Fruit fly (Drosophila melanogaster) whole organism, wandering third instar larva: Measurements from ENCODE around the gene pn.

ENCODE experiments used
- Abd-B ChIP-seq: fragments of >200 bp; optimal IDR thresholded peaks from 2 replicates; lab custom pipeline; 2017; ENCODE audit warnings: missing biosample characterization, missing genetic modification characterization
- CG32264 ChIP-seq: fragments of 200-800 bp; sonication (Bioruptor generic); optimal IDR thresholded peaks from 2 replicates; lab custom pipeline; 2016; ENCODE audit warnings: missing biosample characterization, missing genetic modification characterization
- CG9705 ChIP-seq: fragments of 200-800 bp; sonication (Bioruptor generic); optimal IDR thresholded peaks from 2 replicates; lab custom pipeline; 2018; ENCODE audit warnings: missing biosample characterization, mild to moderate bottlenecking, missing genetic modification characterization
- CrebA ChIP-seq: fragments of 200-800 bp; sonication (Bioruptor generic); optimal IDR thresholded peaks from 2 replicates; lab custom pipeline; 2016; ENCODE audit warnings: missing biosample characterization, mild to moderate bottlenecking, missing genetic modification characterization, borderline replicate concordance
- Dfd ChIP-seq: fragments of >200 bp; optimal IDR thresholded peaks from 2 replicates; lab custom pipeline; 2017; ENCODE audit warnings: missing biosample characterization, missing genetic modification characterization
- Dif ChIP-seq: fragments of 200-275, 200-300 bp; sonication (Bioruptor generic); optimal IDR thresholded peaks from 2 replicates; lab custom pipeline; 2018; ENCODE audit warnings: missing biosample characterization, missing genetic modification characterization; ENCODE audit not compliant: partially characterized antibody
- HLH106 ChIP-seq: fragments of 200-800 bp; optimal IDR thresholded peaks from 3 replicates; lab custom pipeline; 2019; ENCODE audit warnings: missing biosample characterization, mild to moderate bottlenecking, missing genetic modification characterization, moderate library complexity
- Hnf4 ChIP-seq: fragments of 200-800 bp; sonication (Bioruptor generic); optimal IDR thresholded peaks from 2 replicates; lab custom pipeline; 2016; ENCODE audit warnings: missing biosample characterization, mild to moderate bottlenecking, missing genetic modification characterization
- Hr78 ChIP-seq: fragments of >200 bp; optimal IDR thresholded peaks from 2 replicates; lab custom pipeline; 2017; ENCODE audit warnings: missing biosample characterization, missing genetic modification characterization
- Hr83 ChIP-seq: fragments of 200-300 bp; sonication (Bioruptor generic); optimal IDR thresholded peaks from 2 replicates; lab custom pipeline; 2016; ENCODE audit warnings: missing biosample characterization, mild to moderate bottlenecking, missing genetic modification characterization, moderate library complexity; ENCODE audit not compliant: poor library complexity, severe bottlenecking
- Jra ChIP-seq: sonication (Bioruptor generic); optimal IDR thresholded peaks from 2 replicates; lab custom pipeline; 2016; ENCODE audit warnings: missing biosample characterization, missing genetic modification characterization
- Mio ChIP-seq: sonication (Bioruptor generic); optimal IDR thresholded peaks from 2 replicates; lab custom pipeline; 2016; ENCODE audit warnings: missing biosample characterization, missing genetic modification characterization
- Myc ChIP-seq: fragments of >200 bp; optimal IDR thresholded peaks from 2 replicates; lab custom pipeline; 2017
- N ChIP-seq: fragments of >200 bp; optimal IDR thresholded peaks from 2 replicates; lab custom pipeline; 2018; ENCODE audit warnings: missing biosample characterization, missing external identifiers, missing genetic modification characterization
- OdsH ChIP-seq: fragments of 200-800 bp; sonication (Bioruptor generic); optimal IDR thresholded peaks from 2 replicates; lab custom pipeline; 2016; ENCODE audit warnings: missing biosample characterization, mild to moderate bottlenecking, missing genetic modification characterization
- Rel ChIP-seq, 2 experiments: fragments of 200-800 bp; sonication (Bioruptor generic) in 1 of 2; optimal IDR thresholded peaks; 2 replicates in 1 of 2; 3 replicates in 1 of 2; lab custom pipeline; 2016 to 2019; ENCODE audit warnings: mild to moderate bottlenecking in 2 of 2, missing biosample characterization in 2 of 2, missing genetic modification characterization in 2 of 2, moderate library complexity in 1 of 2
- Sp1 ChIP-seq: fragments of 200-800 bp; sonication (Bioruptor generic); optimal IDR thresholded peaks from 3 replicates; lab custom pipeline; 2019; ENCODE audit warnings: missing biosample characterization, mild to moderate bottlenecking, missing genetic modification characterization, moderate library complexity
- Vsx2 ChIP-seq: fragments of 200-300, 225-300 bp; sonication (Bioruptor generic); optimal IDR thresholded peaks from 2 replicates; lab custom pipeline; 2018; ENCODE audit warnings: missing biosample characterization, missing genetic modification characterization; ENCODE audit not compliant: partially characterized antibody
- br ChIP-seq: fragments of 200-800 bp; sonication (Bioruptor generic); optimal IDR thresholded peaks from 2 replicates; lab custom pipeline; 2016; ENCODE audit warnings: missing biosample characterization, missing genetic modification characterization
- brk ChIP-seq: fragments of 200-800 bp; sonication (Bioruptor generic); optimal IDR thresholded peaks from 2 replicates; lab custom pipeline; 2016; ENCODE audit warnings: missing biosample characterization, mild to moderate bottlenecking, missing genetic modification characterization
- dl ChIP-seq, 2 experiments: fragments of 175-275, 200-275 bp in 1 of 2; fragments of 200-275 bp in 1 of 2; sonication (Bioruptor generic); optimal IDR thresholded peaks; lab custom pipeline; 2018; ENCODE audit warnings: mild to moderate bottlenecking in 2 of 2, missing biosample characterization in 2 of 2, missing genetic modification characterization in 2 of 2, moderate library complexity in 2 of 2; ENCODE audit not compliant: partially characterized antibody in 2 of 2, insufficient read depth in 1 of 2
- dmrt93B ChIP-seq: fragments of 200-800 bp; sonication (Bioruptor generic); optimal IDR thresholded peaks from 2 replicates; lab custom pipeline; 2018; ENCODE audit warnings: missing biosample characterization, mild to moderate bottlenecking, missing genetic modification characterization
- dsf ChIP-seq: sonication (Bioruptor generic); optimal IDR thresholded peaks from 2 replicates; lab custom pipeline; 2016; ENCODE audit warnings: missing biosample characterization, missing genetic modification characterization, borderline replicate concordance
- ey ChIP-seq: fragments of 200-800 bp; sonication (Bioruptor generic); optimal IDR thresholded peaks from 2 replicates; lab custom pipeline; 2016; ENCODE audit warnings: missing biosample characterization, missing genetic modification characterization
- foxo ChIP-seq, 2 experiments: fragments of 200-800 bp; sonication (Bioruptor generic); optimal IDR thresholded peaks; 2 replicates in 1 of 2; 3 replicates in 1 of 2; lab custom pipeline; 2016 to 2017; ENCODE audit warnings: missing biosample characterization in 2 of 2, missing genetic modification characterization in 2 of 2
- fru ChIP-seq: fragments of 200-800 bp; sonication (Bioruptor generic); optimal IDR thresholded peaks from 3 replicates; lab custom pipeline; 2016; ENCODE audit warnings: missing biosample characterization, mild to moderate bottlenecking, missing genetic modification characterization
- h ChIP-seq: fragments of 200-800 bp; sonication (Bioruptor generic); optimal IDR thresholded peaks from 3 replicates; lab custom pipeline; 2016; ENCODE audit warnings: missing biosample characterization, mild to moderate bottlenecking, missing genetic modification characterization
- jim ChIP-seq: fragments of 175-275, 200-325 bp; sonication (Bioruptor generic); optimal IDR thresholded peaks from 2 replicates; lab custom pipeline; 2016; ENCODE audit warnings: missing biosample characterization, mild to moderate bottlenecking, missing genetic modification characterization
- lola ChIP-seq: fragments of >200 bp; optimal IDR thresholded peaks from 2 replicates; lab custom pipeline; 2017; ENCODE audit warnings: missing biosample characterization, missing genetic modification characterization
- pan ChIP-seq: fragments of >200 bp; optimal IDR thresholded peaks from 2 replicates; lab custom pipeline; 2017
- psq ChIP-seq: fragments of 200-800 bp; sonication (Bioruptor generic); optimal IDR thresholded peaks from 3 replicates; lab custom pipeline; 2017; ENCODE audit warnings: missing biosample characterization, mild to moderate bottlenecking, missing genetic modification characterization, moderate library complexity
- sage ChIP-seq: fragments of 200-800 bp; sonication (Bioruptor generic); optimal IDR thresholded peaks from 2 replicates; lab custom pipeline; 2016; ENCODE audit warnings: missing biosample characterization, mild to moderate bottlenecking, missing genetic modification characterization
- sv ChIP-seq: fragments of 200-800 bp; sonication (Bioruptor generic); optimal IDR thresholded peaks from 3 replicates; lab custom pipeline; 2016; ENCODE audit warnings: missing biosample characterization, missing genetic modification characterization
- tai ChIP-seq: sonication (Bioruptor generic); optimal IDR thresholded peaks from 2 replicates; lab custom pipeline; 2016; ENCODE audit warnings: missing biosample characterization, missing genetic modification characterization
- usp ChIP-seq: fragments of >200 bp; optimal IDR thresholded peaks from 2 replicates; lab custom pipeline; 2017; ENCODE audit warnings: missing biosample characterization, missing genetic modification characterization
- woc ChIP-seq: sonication (Bioruptor generic); optimal IDR thresholded peaks from 2 replicates; lab custom pipeline; 2016; ENCODE audit warnings: missing biosample characterization, mild to moderate bottlenecking, missing genetic modification characterization

Gene pn

DNA sequence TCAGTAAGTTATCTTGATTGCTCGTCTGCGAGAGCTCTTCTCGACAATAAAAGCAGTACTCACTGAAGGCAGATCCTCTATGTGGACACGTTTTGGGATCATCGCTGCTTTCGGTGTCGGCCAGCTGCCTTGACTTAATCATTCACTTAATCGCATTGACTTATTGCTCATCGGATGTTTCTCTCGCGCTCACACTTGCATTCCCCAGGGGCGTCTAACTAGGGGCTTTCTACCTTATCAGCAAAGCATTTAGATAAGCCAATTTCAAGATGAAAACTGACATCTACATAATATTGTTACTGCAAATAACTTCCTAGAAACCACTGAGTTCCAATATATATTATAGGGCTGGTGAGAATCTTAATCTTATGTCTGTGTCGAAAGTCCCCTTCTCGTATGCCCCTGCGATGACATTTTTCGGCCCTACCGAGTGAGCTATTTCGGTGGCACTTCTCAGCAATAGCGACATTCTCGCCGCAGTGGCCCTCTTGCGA lies 31.4 kb downstream of the pn start:
- TF ChIP-seq Rel (GFP tag; optimal IDR thresholded peaks at IDR 0.05; lab: Kevin White, UChicago) (no peak), Rel (tag; optimal IDR thresholded peaks at IDR 0.05; lab: Kevin White, UChicago) (peak; percentile 65), fru (GFP tag; lab: Kevin White, UChicago) (peak; percentile 36), h (GFP tag; lab: Kevin White, UChicago) (peak; percentile 15), Mio (GFP tag; lab: Kevin White, UChicago) (no peak), Hr83 (GFP tag; lab: Kevin White, UChicago) (no peak), Hnf4 (GFP tag; lab: Kevin White, UChicago) (no peak), HLH106 (tag; lab: Kevin White, UChicago) (peak; percentile 36), foxo (GFP tag; optimal IDR thresholded peaks at IDR 0.05; lab: Kevin White, UChicago) (peak in 1 of 2 experiments; percentile 23)
- TF ChIP-seq, all 38 proteins: peak for 5

DNA sequence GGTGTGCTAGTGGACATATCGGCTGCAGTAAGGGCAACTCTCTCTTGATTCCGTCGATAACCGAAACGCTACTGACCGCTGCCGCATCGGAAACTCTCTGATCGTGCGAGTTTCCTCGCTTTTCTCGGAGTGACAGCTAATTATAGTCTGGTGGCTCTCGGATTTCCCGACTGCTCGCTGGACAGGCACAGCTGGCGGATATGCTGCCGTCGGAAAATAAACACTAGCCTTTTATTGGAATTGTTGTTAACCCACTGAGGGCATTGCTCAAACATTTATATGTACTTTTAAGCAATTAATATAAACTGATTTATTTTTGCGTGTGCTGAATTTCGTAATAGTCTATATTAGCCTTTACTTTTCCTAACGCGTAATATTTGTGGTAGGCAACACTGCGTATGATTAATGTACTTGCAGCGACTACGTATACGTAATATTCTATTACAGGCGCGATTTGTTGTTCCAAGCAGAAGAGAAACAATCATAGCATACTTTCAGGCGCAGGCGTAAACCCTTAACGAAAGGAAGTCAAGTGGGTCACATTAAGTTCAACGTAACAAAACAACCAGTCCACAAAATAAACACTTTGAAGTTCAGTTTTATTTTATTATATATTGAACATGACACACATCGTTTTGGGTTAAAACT lies 32.9 kb downstream of the pn start, which contains the start of gene SmydA-8:
Gene SmydA-8, minus strand, starts transcription at position 51 of the 648 bp plus-strand sequence.
- TF ChIP-seq dmrt93B (no peak), usp (GFP tag; lab: Kevin White, UChicago) (no peak), Rel (GFP tag; optimal IDR thresholded peaks at IDR 0.05; lab: Kevin White, UChicago) (no peak), Rel (tag; optimal IDR thresholded peaks at IDR 0.05; lab: Kevin White, UChicago) (no peak), Abd-B (GFP tag; lab: Kevin White, UChicago) (no peak), Hr78 (GFP tag; lab: Kevin White, UChicago) (no peak), Hr83 (GFP tag; lab: Kevin White, UChicago) (no peak), Dfd (GFP tag; lab: Kevin White, UChicago) (no peak), Sp1 (no peak), Jra (GFP tag; lab: Kevin White, UChicago) (no peak), sv (GFP tag; lab: Kevin White, UChicago) (no peak), lola (GFP tag; lab: Kevin White, UChicago) (no peak), Dif (GFP tag; lab: Kevin White, UChicago) (no peak)

DNA sequence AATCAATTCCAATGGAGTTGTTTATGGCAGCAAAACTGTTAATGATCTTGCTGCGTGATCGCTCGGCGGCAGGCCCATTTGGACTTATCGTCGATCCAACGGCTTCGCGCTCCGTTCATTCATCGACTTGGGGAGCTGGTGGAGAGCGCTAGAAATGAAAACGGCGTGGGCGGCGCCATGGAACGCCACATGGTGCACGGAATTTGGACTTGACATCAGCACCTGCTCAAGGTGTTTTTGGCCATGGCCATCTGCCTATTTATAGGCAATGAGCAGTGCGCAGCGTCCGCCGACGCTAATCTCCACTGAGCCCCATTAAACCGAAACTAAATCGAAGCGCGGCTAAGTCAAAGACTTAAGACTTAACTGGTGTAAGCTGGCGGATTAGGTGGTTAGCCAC lies 37.4 kb downstream of the pn start:
- TF ChIP-seq fru (GFP tag; lab: Kevin White, UChicago): no peak
- TF ChIP-seq N (GFP tag; lab: Kevin White, UChicago): no peak
- no peak for TF ChIP-seq dl (GFP tag; optimal IDR thresholded peaks at IDR 0.05; lab: Kevin White, UChicago; ENCODE audit: insufficient read depth in 1 of 2, partially characterized antibody in 2 of 2)
- TF ChIP-seq woc (GFP tag; lab: Kevin White, UChicago): no peak
- TF ChIP-seq Mio (GFP tag; lab: Kevin White, UChicago): no peak
- no peak for TF ChIP-seq pan (lab: Kevin White, UChicago)
- TF ChIP-seq tai (GFP tag; lab: Kevin White, UChicago): no peak
- no peak for TF ChIP-seq Myc
- TF ChIP-seq dsf (GFP tag; lab: Kevin White, UChicago): no peak
- TF ChIP-seq CrebA: no peak
- TF ChIP-seq br (GFP tag; lab: Kevin White, UChicago): no peak
- TF ChIP-seq Rel (GFP tag; optimal IDR thresholded peaks at IDR 0.05; lab: Kevin White, UChicago): no peak
- TF ChIP-seq Rel (tag; optimal IDR thresholded peaks at IDR 0.05; lab: Kevin White, UChicago): no peak
- no peak for TF ChIP-seq psq (GFP tag; lab: Kevin White, UChicago)
- no peak for TF ChIP-seq brk
- no peak for TF ChIP-seq Vsx2 (GFP tag; lab: Kevin White, UChicago)
- TF ChIP-seq CG9705 (GFP tag; lab: Kevin White, UChicago): no peak
- no peak for TF ChIP-seq sage

DNA sequence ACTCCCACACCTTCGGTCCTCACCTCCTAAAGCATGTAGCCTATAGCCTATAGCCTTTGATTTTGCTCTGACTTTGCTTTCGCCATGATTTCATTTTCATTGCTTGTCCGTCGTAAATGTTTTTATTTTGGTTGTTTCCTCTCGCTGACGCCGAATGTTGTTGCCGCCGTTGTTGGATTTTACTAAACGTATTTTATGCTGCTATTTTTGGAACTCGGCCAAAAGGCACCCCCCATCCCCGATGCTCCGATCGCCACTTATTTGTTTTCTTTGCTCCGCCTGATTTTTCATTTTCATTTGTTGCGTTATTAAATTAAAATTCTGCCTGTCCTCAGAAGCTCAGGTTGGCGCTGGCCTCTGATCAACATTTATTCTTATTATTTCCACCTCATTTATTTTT lies 38.2 kb downstream of the pn start:
- no peak for TF ChIP-seq psq (GFP tag; lab: Kevin White, UChicago)
- TF ChIP-seq h (GFP tag; lab: Kevin White, UChicago): no peak
- no peak for TF ChIP-seq usp (GFP tag; lab: Kevin White, UChicago)
- TF ChIP-seq Dfd (GFP tag; lab: Kevin White, UChicago): no peak
- TF ChIP-seq CG32264 (GFP tag; lab: Kevin White, UChicago): no peak
- TF ChIP-seq Hr83 (GFP tag; lab: Kevin White, UChicago): no peak
- TF ChIP-seq ey (GFP tag; lab: Kevin White, UChicago): no peak
- no peak for TF ChIP-seq jim (GFP tag; lab: Kevin White, UChicago)
- TF ChIP-seq OdsH (GFP tag; lab: Kevin White, UChicago): no peak
- TF ChIP-seq foxo (GFP tag; optimal IDR thresholded peaks at IDR 0.05; lab: Kevin White, UChicago): no peak
